Worm (Caenorhabditis elegans) whole organism, mixed stage, embryonic: ENCODE results near the gene F11E6.11.

Source experiments
- M03D4.4 ChIP-seq: sonication (generic microtip); optimal IDR thresholded peaks from 2 replicates; lab custom pipeline; 2017; ENCODE audit warnings: mild to moderate bottlenecking, missing genetic modification characterization, missing compliant biosample characterization
- bed-3 ChIP-seq: fragments of 200-800 bp; sonication (Bioruptor generic); optimal IDR thresholded peaks from 3 replicates; lab custom pipeline; 2018; ENCODE audit warnings: mild to moderate bottlenecking, missing genetic modification characterization, moderate library complexity, missing compliant biosample characterization
- blmp-1 ChIP-seq: fragments of 150-350 bp; optimal IDR thresholded peaks from 2 replicates; lab custom pipeline; 2014; ENCODE audit warnings: missing biosample characterization, missing genetic modification characterization
- ceh-39 ChIP-seq: fragments of 150-350 bp; optimal IDR thresholded peaks from 2 replicates; lab custom pipeline; 2014; ENCODE audit warnings: missing biosample characterization, missing genetic modification characterization
- ceh-83 ChIP-seq: fragments of 200-800 bp; sonication (Bioruptor generic); optimal IDR thresholded peaks from 2 replicates; lab custom pipeline; 2018; ENCODE audit warnings: mild to moderate bottlenecking, missing genetic modification characterization, missing compliant biosample characterization
- ces-1 ChIP-seq: fragments of 150-350 bp; optimal IDR thresholded peaks from 2 replicates; lab custom pipeline; 2014; ENCODE audit warnings: missing biosample characterization, missing genetic modification reagents, missing genetic modification characterization
- cnd-1 ChIP-seq: fragments of 200-800 bp; sonication (Bioruptor generic); optimal IDR thresholded peaks from 2 replicates; lab custom pipeline; 2018; ENCODE audit warnings: mild to moderate bottlenecking, missing genetic modification characterization, missing compliant biosample characterization
- drap-1 ChIP-seq: fragments of 200-800 bp; sonication (Bioruptor generic); optimal IDR thresholded peaks from 3 replicates; lab custom pipeline; 2018; ENCODE audit warnings: mild to moderate bottlenecking, missing genetic modification characterization, missing compliant biosample characterization
- elt-1 ChIP-seq: sonication (generic microtip); optimal IDR thresholded peaks from 2 replicates; lab custom pipeline; 2017; ENCODE audit warnings: missing genetic modification characterization, mild to moderate bottlenecking, missing compliant biosample characterization, antibody characterized with exemption, moderate library complexity, borderline replicate concordance; ENCODE audit not compliant: insufficient read depth
- ham-2 ChIP-seq: fragments of 200-800 bp; sonication (Bioruptor generic); optimal IDR thresholded peaks from 2 replicates; lab custom pipeline; 2018; ENCODE audit warnings: mild to moderate bottlenecking, missing genetic modification characterization, missing compliant biosample characterization
- hlh-1 ChIP-seq: fragments of 150-350 bp; optimal IDR thresholded peaks from 2 replicates; lab custom pipeline; 2014; ENCODE audit warnings: missing biosample characterization, missing genetic modification reagents, missing genetic modification characterization
- lin-13 ChIP-seq: fragments of 150-350 bp; optimal IDR thresholded peaks from 2 replicates; lab custom pipeline; 2014; ENCODE audit warnings: missing biosample characterization, missing genetic modification characterization
- lin-32 ChIP-seq: fragments of 200-800 bp; sonication (Bioruptor generic); optimal IDR thresholded peaks from 2 replicates; lab custom pipeline; 2018; ENCODE audit warnings: mild to moderate bottlenecking, missing genetic modification characterization, missing compliant biosample characterization
- lsy-2 ChIP-seq: fragments of 150-350 bp; optimal IDR thresholded peaks from 2 replicates; lab custom pipeline; 2014; ENCODE audit warnings: missing biosample characterization, missing genetic modification characterization
- mab-5 ChIP-seq: fragments of 150-350 bp; optimal IDR thresholded peaks from 2 replicates; lab custom pipeline; 2014; ENCODE audit warnings: missing biosample characterization, missing genetic modification characterization
- mep-1 ChIP-seq: fragments of 150-350 bp; optimal IDR thresholded peaks from 2 replicates; lab custom pipeline; 2017; ENCODE audit warnings: missing biosample characterization, missing genetic modification reagents, missing genetic modification characterization, inconsistent platforms
- nhr-2 ChIP-seq: fragments of 150-350 bp; optimal IDR thresholded peaks from 2 replicates; lab custom pipeline; 2014; ENCODE audit warnings: missing biosample characterization, missing genetic modification characterization
- nhr-76 ChIP-seq: sonication (generic microtip); optimal IDR thresholded peaks from 2 replicates; lab custom pipeline; 2017; ENCODE audit warnings: missing biosample characterization, missing genetic modification characterization
- pha-4 ChIP-seq: fragments of 150-350 bp; optimal IDR thresholded peaks from 2 replicates; lab custom pipeline; 2018; ENCODE audit warnings: missing biosample characterization, missing genetic modification reagents, missing genetic modification characterization
- sem-2 ChIP-seq: fragments of 200-800 bp; sonication (Bioruptor generic); optimal IDR thresholded peaks from 2 replicates; lab custom pipeline; 2018; ENCODE audit warnings: mild to moderate bottlenecking, missing genetic modification characterization, missing compliant biosample characterization
- snpc-4 ChIP-seq: fragments of 150-350 bp; optimal IDR thresholded peaks from 2 replicates; lab custom pipeline; 2014; ENCODE audit warnings: missing biosample characterization, missing genetic modification characterization
- sptf-1 ChIP-seq: sonication (generic microtip); optimal IDR thresholded peaks from 2 replicates; lab custom pipeline; 2017; ENCODE audit warnings: mild to moderate bottlenecking, missing genetic modification characterization, moderate library complexity, missing compliant biosample characterization
- tbx-8 ChIP-seq: fragments of 200-800 bp; sonication (Bioruptor generic); optimal IDR thresholded peaks from 2 replicates; lab custom pipeline; 2018; ENCODE audit warnings: mild to moderate bottlenecking, missing genetic modification characterization, moderate library complexity, missing compliant biosample characterization
- unc-120 ChIP-seq: sonication (generic microtip); optimal IDR thresholded peaks from 2 replicates; lab custom pipeline; 2017; ENCODE audit warnings: missing genetic modification characterization, missing compliant biosample characterization; ENCODE audit not compliant: poor library complexity, severe bottlenecking
- unc-39 ChIP-seq: fragments of 150-350 bp; optimal IDR thresholded peaks from 2 replicates; lab custom pipeline; 2014; ENCODE audit warnings: missing biosample characterization, missing genetic modification characterization
- unc-62 ChIP-seq: fragments of 150-350 bp; optimal IDR thresholded peaks from 2 replicates; lab custom pipeline; 2014; ENCODE audit warnings: missing biosample characterization, missing genetic modification reagents, missing genetic modification characterization
- zip-8 ChIP-seq: fragments of 150-350 bp; optimal IDR thresholded peaks from 2 replicates; lab custom pipeline; 2014; ENCODE audit warnings: missing biosample characterization, missing genetic modification characterization
- ztf-11 ChIP-seq: fragments of 150-350 bp; optimal IDR thresholded peaks from 2 replicates; lab custom pipeline; 2014; ENCODE audit warnings: missing biosample characterization, missing genetic modification characterization

Gene F11E6.11

DNA sequence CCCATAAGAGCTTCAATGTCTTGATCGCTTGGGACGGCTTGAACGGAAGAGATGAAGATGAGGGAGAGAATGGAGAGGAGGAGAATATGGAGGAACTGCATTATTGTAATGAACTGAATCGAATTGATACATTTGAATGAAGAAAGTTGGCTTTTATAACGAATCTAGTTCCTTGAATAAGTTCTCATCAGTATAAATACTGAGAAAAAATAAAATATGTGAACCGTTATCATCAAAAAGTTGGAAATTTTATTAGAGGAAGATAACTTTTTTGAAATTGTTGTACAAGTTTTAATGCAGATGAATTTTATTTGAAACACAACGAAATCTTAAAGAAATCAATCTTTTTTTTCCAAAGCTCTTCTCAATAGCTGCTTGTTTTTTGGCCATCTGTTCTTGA, 35.6 kb upstream of the F11E6.11 start, which contains the start of gene T02D1.7:
Gene T02D1.7 (minus strand): TSS at position 101 of the 400 bp plus-strand sequence.
- no peak for TF ChIP-seq unc-39
- no peak for TF ChIP-seq snpc-4 (tag; lab: Kevin White, UChicago)
- no peak for TF ChIP-seq drap-1 (GFP tag; lab: Kevin White, UChicago)
- TF ChIP-seq elt-1 (tag; lab: Kevin White, UChicago): no peak
- no peak for TF ChIP-seq mep-1 (tag; lab: Kevin White, UChicago)

DNA sequence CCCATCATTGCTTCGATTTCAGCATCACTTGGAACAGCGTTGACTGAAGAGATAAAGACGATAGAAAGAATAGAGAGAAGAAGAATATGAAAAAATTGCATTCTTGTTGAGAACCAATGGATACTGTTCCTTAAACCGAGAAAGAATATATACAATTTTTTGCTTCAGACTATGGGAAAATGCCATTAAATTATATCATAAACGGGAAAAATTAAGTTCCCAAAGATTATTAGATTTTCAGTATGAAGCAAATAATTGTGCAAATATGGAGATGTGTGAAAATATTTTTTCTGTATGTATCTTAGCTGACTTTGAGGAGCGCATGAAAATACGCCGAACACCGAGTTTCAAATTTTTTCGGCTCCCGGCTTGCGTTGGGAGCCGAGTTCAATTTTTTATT, 35.1 kb upstream of the F11E6.11 start, which contains the start of gene T02D1.9:
Gene T02D1.9 (minus strand): TSS at position 101 of the 400 bp plus-strand sequence.
- TF ChIP-seq ces-1 (GFP tag; lab: Kevin White, UChicago) (no peak), ceh-83 (GFP tag; lab: Kevin White, UChicago) (no peak), snpc-4 (tag; lab: Kevin White, UChicago) (no peak), cnd-1 (no peak), unc-62 (no peak), tbx-8 (GFP tag; lab: Kevin White, UChicago) (no peak), sem-2 (GFP tag; lab: Kevin White, UChicago) (no peak), ham-2 (no peak), zip-8 (tag; lab: Kevin White, UChicago) (no peak), unc-39 (no peak), M03D4.4 (no peak), sptf-1 (no peak), mab-5 (tag; lab: Kevin White, UChicago) (no peak), blmp-1 (no peak), lin-32 (GFP tag; lab: Kevin White, UChicago) (no peak)

DNA sequence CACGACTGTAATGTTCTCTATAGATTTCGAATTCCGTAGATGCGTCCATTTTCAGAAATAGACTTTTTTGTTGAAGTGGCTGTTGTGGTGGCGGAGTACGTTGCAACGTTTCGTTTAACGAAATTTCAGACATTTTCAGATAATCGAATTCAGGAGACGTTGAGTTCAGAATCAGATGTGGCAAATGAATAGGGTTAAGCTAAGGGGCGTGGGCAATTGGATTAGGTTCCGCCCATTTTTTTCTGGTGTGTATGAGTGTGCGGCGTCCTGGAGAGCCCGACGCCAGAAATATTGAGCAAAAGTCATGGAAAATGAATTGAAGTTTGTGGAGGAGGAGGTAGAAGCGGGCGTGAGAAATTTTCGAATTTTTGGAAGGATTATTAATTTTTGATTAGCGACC, 29.3 kb upstream of the F11E6.11 start:
- TF ChIP-seq ceh-83 (GFP tag; lab: Kevin White, UChicago) (no peak), bed-3 (GFP tag; lab: Kevin White, UChicago) (no peak), cnd-1 (no peak)

DNA sequence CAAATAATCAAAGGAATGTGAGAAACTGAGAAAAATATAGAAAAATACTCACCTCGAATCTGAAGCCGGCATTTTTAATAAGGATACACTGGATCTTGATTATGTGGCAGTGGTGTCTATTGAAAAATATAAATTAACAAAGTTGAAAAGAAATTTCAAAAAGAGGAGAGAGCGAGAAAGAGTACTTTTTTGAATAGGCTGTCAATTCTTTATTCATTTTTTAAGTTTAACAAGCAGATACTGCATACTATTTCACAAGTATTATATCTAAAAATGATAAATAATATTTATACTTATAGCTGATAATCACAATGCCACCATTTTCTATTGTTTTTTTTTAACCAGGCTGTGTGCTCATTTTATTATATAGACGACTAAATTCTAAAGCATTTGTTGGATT, 24.9 kb upstream of the F11E6.11 start, which contains the start of gene npr-26:
Gene npr-26 (minus strand): TSS at position 101 of the 400 bp plus-strand sequence.
- TF ChIP-seq ceh-83 (GFP tag; lab: Kevin White, UChicago): no peak
- no peak for TF ChIP-seq mab-5 (tag; lab: Kevin White, UChicago)
- TF ChIP-seq zip-8 (tag; lab: Kevin White, UChicago): no peak
- no peak for TF ChIP-seq cnd-1
- TF ChIP-seq lin-13: no peak
- no peak for TF ChIP-seq hlh-1
- no peak for TF ChIP-seq bed-3 (GFP tag; lab: Kevin White, UChicago)
- TF ChIP-seq blmp-1: no peak
- no peak for TF ChIP-seq lsy-2
- no peak for TF ChIP-seq ztf-11
- no peak for TF ChIP-seq drap-1 (GFP tag; lab: Kevin White, UChicago)
- no peak for TF ChIP-seq unc-120 (tag; lab: Kevin White, UChicago)

DNA sequence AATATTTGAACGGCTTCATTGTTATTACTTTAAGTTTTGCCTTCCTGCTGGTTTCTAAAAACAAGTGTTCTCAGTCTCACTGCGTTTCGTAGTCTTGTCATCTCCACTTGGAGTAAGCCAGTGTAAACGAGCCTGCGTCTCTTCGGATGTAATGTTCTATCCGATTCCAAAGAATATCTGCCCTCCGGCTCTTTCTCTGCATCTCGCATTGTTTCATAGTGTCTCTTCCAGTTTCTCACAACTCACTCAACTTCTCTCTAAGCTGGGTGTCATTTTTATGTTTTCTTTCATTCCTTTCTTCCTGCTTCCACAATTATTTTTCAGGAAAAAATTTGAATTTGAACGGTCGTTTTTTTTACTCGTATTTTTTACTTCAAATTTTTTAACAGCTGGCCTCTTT, 15.7 kb upstream of the F11E6.11 start:
- TF ChIP-seq ces-1 (GFP tag; lab: Kevin White, UChicago): peak; percentile 17
- no peak for TF ChIP-seq mep-1 (tag; lab: Kevin White, UChicago)

DNA sequence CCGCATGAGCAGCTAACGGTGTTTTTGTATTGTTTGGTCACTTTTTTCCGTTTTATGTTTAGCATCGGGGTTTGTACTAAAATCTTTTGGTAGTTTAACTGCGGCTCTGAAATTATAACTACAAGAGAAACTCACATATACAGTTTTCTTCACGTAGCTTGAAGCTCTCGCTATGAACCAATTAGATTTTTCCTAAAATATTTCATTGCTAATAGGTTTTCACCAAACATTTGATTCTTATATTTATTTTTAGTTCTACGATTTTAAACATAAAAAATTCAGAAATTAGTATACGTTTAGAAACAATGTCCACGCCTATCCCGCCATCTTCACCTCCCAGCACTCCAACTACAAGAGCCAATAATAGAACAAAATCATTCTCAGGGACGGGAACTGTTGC, 15.2 kb upstream of the F11E6.11 start, which contains the start of gene C06A12.3:
Gene C06A12.3 (plus strand): TSS at position 301 of the 400 bp plus-strand sequence.
- TF ChIP-seq ceh-39 (tag; lab: Kevin White, UChicago) (no peak), drap-1 (GFP tag; lab: Kevin White, UChicago) (no peak), lin-32 (GFP tag; lab: Kevin White, UChicago) (no peak), nhr-76 (tag; lab: Kevin White, UChicago) (no peak), ztf-11 (no peak), snpc-4 (tag; lab: Kevin White, UChicago) (no peak), pha-4 (no peak), hlh-1 (no peak), bed-3 (GFP tag; lab: Kevin White, UChicago) (no peak), unc-120 (tag; lab: Kevin White, UChicago) (no peak), zip-8 (tag; lab: Kevin White, UChicago) (no peak), unc-39 (no peak)

DNA sequence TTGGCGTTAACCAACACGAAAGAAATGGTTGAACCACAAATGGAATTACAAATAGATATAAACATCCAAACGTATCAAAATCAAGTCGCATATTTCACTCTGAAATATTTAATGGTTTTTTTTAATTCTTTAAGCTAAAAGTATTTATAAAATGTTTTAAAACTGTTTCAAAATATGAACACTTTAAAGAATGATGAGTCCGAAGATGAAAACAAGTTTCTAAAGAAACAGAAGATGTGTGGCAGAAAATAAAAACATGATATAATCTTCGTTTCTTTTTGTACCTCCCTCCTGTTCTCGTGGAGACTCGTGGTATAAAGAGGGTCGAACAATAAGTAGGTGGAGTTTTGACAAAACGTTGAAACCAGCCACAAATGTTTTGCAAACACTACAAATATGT, 11.3 kb upstream of the F11E6.11 start, which contains the start of gene lact-6:
Gene lact-6 (minus strand): TSS at position 101 of the 400 bp plus-strand sequence.
- TF ChIP-seq hlh-1 (no peak), nhr-2 (tag; lab: Kevin White, UChicago) (no peak), pha-4 (no peak), snpc-4 (tag; lab: Kevin White, UChicago) (no peak), blmp-1 (no peak), mab-5 (tag; lab: Kevin White, UChicago) (no peak), ces-1 (GFP tag; lab: Kevin White, UChicago) (no peak), ceh-39 (tag; lab: Kevin White, UChicago) (no peak), M03D4.4 (no peak), lin-32 (GFP tag; lab: Kevin White, UChicago) (no peak), zip-8 (tag; lab: Kevin White, UChicago) (no peak)
- TF ChIP-seq, all 35 proteins: peak for 0
